Fruit fly (Drosophila melanogaster): Measurements from ENCODE around the gene Wnt5.

The Wnt5 gene

dm6 chrX:18499679-18500187 lies 5.5 kb downstream of the Wnt5 start, which contains the start of the genes Pgant7 and Xrcc2 (continued):
- TF ChIP-seq CHES-1-like (GFP tag; optimal IDR thresholded peaks at IDR 0.05) = peak; percentile 42
- TF ChIP-seq CG4328 (GFP tag; optimal IDR thresholded peaks at IDR 0.05) = no peak
- TF ChIP-seq sna (GFP tag; IDR thresholded peaks at IDR 0.05; ENCODE audit: partially characterized antibody) = peak; percentile 76

dm6 chrX:18494165-18494740 lies 11.0 kb downstream of the Wnt5 start, which contains the start of gene CG15043:
CG15043 (minus strand) TSS chrX:18494168.
- TF ChIP-seq kni (GFP tag; optimal IDR thresholded peaks at IDR 0.05) (no peak), ap (GFP tag; IDR thresholded peaks at IDR 0.05) (0 out of 2 replicates have a peak, but pooled peaks have one; percentile 27), CG12744 (GFP tag; optimal IDR thresholded peaks at IDR 0.05) (no peak), Dip3 (GFP tag; optimal IDR thresholded peaks at IDR 0.05) (peak; percentile 67), CG18262 (tag; optimal IDR thresholded peaks at IDR 0.05) (no peak), CG5180 (GFP tag; optimal IDR thresholded peaks at IDR 0.05) (no peak), CG15514 (GFP tag; optimal IDR thresholded peaks at IDR 0.05) (peak; percentile 37), slbo (GFP tag; IDR thresholded peaks at IDR 0.05) (peak; percentile 71), row (GFP tag; IDR thresholded peaks at IDR 0.05) (peak; percentile 70), CHES-1-like (GFP tag; optimal IDR thresholded peaks at IDR 0.05) (no peak), CoRest (tag; optimal IDR thresholded peaks at IDR 0.05) (no peak), Aef1 (GFP tag; IDR thresholded peaks at IDR 0.05) (peak; percentile 48; the same call in 2 of the 3 replicates), vvl (GFP tag; IDR thresholded peaks at IDR 0.05) (0 out of 2 replicates have a peak, but pooled peaks have one; percentile 9), GATAe (GFP tag; conservative IDR thresholded peaks at IDR 0.05) (peak; percentile 81), Chrac-16 (GFP tag; optimal IDR thresholded peaks at IDR 0.05) (no peak), Hsf (GFP tag; optimal IDR thresholded peaks at IDR 0.05) (peak; percentile 19), CG14014 (GFP tag; IDR thresholded peaks at IDR 0.05) (no peak), Rfx (GFP tag; IDR thresholded peaks at IDR 0.05) (peak; percentile 81), Neu2 (GFP tag; optimal IDR thresholded peaks at IDR 0.05; ENCODE audit: borderline replicate concordance) (no peak), stc (GFP tag; IDR thresholded peaks at IDR 0.05) (no peak), pho (GFP tag; optimal IDR thresholded peaks at IDR 0.05) (peak; percentile 37), CG12155 (GFP tag; optimal IDR thresholded peaks at IDR 0.05) (peak; percentile 14), CG13287 (GFP tag; IDR thresholded peaks at IDR 0.05; ENCODE audit: partially characterized antibody) (no peak), CG12769 (tag; optimal IDR thresholded peaks at IDR 0.05) (peak; percentile 61), CG30020 (tag; optimal IDR thresholded peaks at IDR 0.05) (no peak), gsb (GFP tag; IDR thresholded peaks at IDR 0.05) (peak; percentile 53), NC2α (GFP tag; optimal IDR thresholded peaks at IDR 0.05) (no peak), bcd (GFP tag; optimal IDR thresholded peaks at IDR 0.05) (peak; percentile 44), nmo (GFP tag; optimal IDR thresholded peaks at IDR 0.05) (peak; percentile 6), CG10274 (GFP tag; optimal IDR thresholded peaks at IDR 0.05) (peak; percentile 20), mld (GFP tag; IDR thresholded peaks at IDR 0.05; ENCODE audit: partially characterized antibody) (no peak), pan (optimal IDR thresholded peaks at IDR 0.05) (no peak), pan (GFP tag; optimal IDR thresholded peaks at IDR 0.05 in 1 of 2, IDR thresholded peaks at IDR 0.05 in 1 of 2) (peak in 1 of 2 experiments; percentile 60), NK7.1 (GFP tag; optimal IDR thresholded peaks at IDR 0.05) (peak; percentile 18), ase (GFP tag; IDR thresholded peaks at IDR 0.05) (peak; percentile 55; the same call in 1 of the 3 replicates), tx (GFP tag; optimal IDR thresholded peaks at IDR 0.05) (no peak), CG7786 (GFP tag; optimal IDR thresholded peaks at IDR 0.05) (peak; percentile 49), ATbp (GFP tag; optimal IDR thresholded peaks at IDR 0.05) (no peak), Ptx1 (GFP tag; IDR thresholded peaks at IDR 0.05) (peak; percentile 72), slp2 (GFP tag; optimal IDR thresholded peaks at IDR 0.05) (no peak), tgo (GFP tag; IDR thresholded peaks at IDR 0.05) (peak; percentile 29; the same call in 1 of the 3 replicates), mam (GFP tag; optimal IDR thresholded peaks at IDR 0.05) (peak; percentile 49), slou (GFP tag; optimal IDR thresholded peaks at IDR 0.05) (no peak), rib (GFP tag; IDR thresholded peaks at IDR 0.05) (peak; percentile 23; the same call in 1 of the 2 replicates), CG9932 (GFP tag; IDR thresholded peaks at IDR 0.05) (peak; percentile 54), onecut (GFP tag; IDR thresholded peaks at IDR 0.05) (peak; percentile 27; the same call in 1 of the 2 replicates)

Data from whole organism, embryonic.